Worm (Caenorhabditis elegans) whole organism, L1 larva: ENCODE data around the gene F17E9.3.
A peak's percentile ranks its signal among the peaks of the same experiment; 100 is the strongest.

ENCODE experiments used
- C04F5.9 ChIP-seq: sonication (generic microtip); optimal IDR thresholded peaks from 2 replicates; lab custom pipeline; 2016; ENCODE audit warnings: missing genetic modification characterization, missing compliant biosample characterization
- C16A3.4 ChIP-seq: fragments of 150-350 bp; optimal IDR thresholded peaks from 2 replicates; lab custom pipeline; 2014; ENCODE audit warnings: missing biosample characterization, missing genetic modification characterization
- C34B4.2 ChIP-seq: sonication (generic microtip); optimal IDR thresholded peaks from 2 replicates; lab custom pipeline; 2017; ENCODE audit warnings: mild to moderate bottlenecking, missing genetic modification characterization, missing compliant biosample characterization
- F16B12.6 ChIP-seq: fragments of 150-350 bp; optimal IDR thresholded peaks from 2 replicates; lab custom pipeline; 2014; ENCODE audit warnings: missing biosample characterization, missing genetic modification characterization
- Y116A8C.19 ChIP-seq: sonication (generic microtip); optimal IDR thresholded peaks from 2 replicates; lab custom pipeline; 2016; ENCODE audit warnings: missing compliant biosample characterization, missing genetic modification characterization, borderline replicate concordance
- alr-1 ChIP-seq: fragments of 200-800 bp; sonication (Bioruptor generic); optimal IDR thresholded peaks from 2 replicates; lab custom pipeline; 2018; ENCODE audit warnings: borderline replicate concordance, mild to moderate bottlenecking, missing genetic modification characterization, missing compliant biosample characterization
- ama-1 ChIP-seq: fragments of 150-350 bp; optimal IDR thresholded peaks from 2 replicates; lab custom pipeline; 2014
- blmp-1 ChIP-seq: fragments of 150-350 bp; optimal IDR thresholded peaks from 2 replicates; lab custom pipeline; 2014; ENCODE audit warnings: missing biosample characterization, missing genetic modification characterization
- ceh-8 ChIP-seq: fragments of 200-800 bp; sonication (Bioruptor generic); optimal IDR thresholded peaks from 2 replicates; lab custom pipeline; 2018; ENCODE audit warnings: mild to moderate bottlenecking, missing genetic modification characterization, moderate library complexity, missing compliant biosample characterization
- ceh-88 ChIP-seq: fragments of 200-800 bp; sonication (Bioruptor generic); IDR thresholded peaks from 2 replicates; pipeline ENCODE4 v1.3.6; 2022; ENCODE audit warnings: missing genetic modification characterization, missing compliant biosample characterization
- ces-1 ChIP-seq: fragments of 150-350 bp; optimal IDR thresholded peaks from 2 replicates; lab custom pipeline; 2014; ENCODE audit warnings: missing biosample characterization, missing genetic modification reagents, missing genetic modification characterization
- dsc-1 ChIP-seq: sonication (generic microtip); optimal IDR thresholded peaks from 2 replicates; lab custom pipeline; 2016; ENCODE audit warnings: mild to moderate bottlenecking, missing genetic modification characterization, missing compliant biosample characterization
- efl-1 ChIP-seq, 4 experiments: fragments of 150-350 bp; optimal IDR thresholded peaks in 3 of 4; peaks in 1 of 4; 1 replicate in 1 of 4; 2 replicates in 3 of 4; lab custom pipeline; 2014; ENCODE audit warnings: missing biosample characterization in 2 of 4, missing genetic modification characterization in 2 of 4, missing genetic modification reagents in 2 of 4
- egl-13 ChIP-seq: sonication (generic microtip); optimal IDR thresholded peaks from 2 replicates; lab custom pipeline; 2016; ENCODE audit warnings: missing genotype, missing genetic modification reagents, missing genetic modification characterization, missing compliant biosample characterization
- elt-2 ChIP-seq: sonication (generic microtip); optimal IDR thresholded peaks from 2 replicates; lab custom pipeline; 2016; ENCODE audit warnings: missing genetic modification characterization, mild to moderate bottlenecking, inconsistent platforms, missing compliant biosample characterization, missing genetic modification reagents
- elt-3 ChIP-seq, 6 experiments: fragments of 150-350 bp in 1 of 6; sonication (generic microtip); optimal IDR thresholded peaks; 2 replicates each; lab custom pipeline; 2017 to 2018; ENCODE audit warnings: missing biosample characterization in 6 of 6, missing genetic modification characterization in 6 of 6, inconsistent platforms in 1 of 6
- fkh-10 ChIP-seq: sonication (generic microtip); optimal IDR thresholded peaks from 2 replicates; lab custom pipeline; 2017; ENCODE audit warnings: missing biosample characterization, missing genetic modification reagents, missing genetic modification characterization
- fkh-8 ChIP-seq: sonication (generic microtip); optimal IDR thresholded peaks from 2 replicates; lab custom pipeline; 2016; ENCODE audit warnings: mild to moderate bottlenecking, missing genetic modification characterization, missing compliant biosample characterization
- hlh-4 ChIP-seq: sonication (generic microtip); optimal IDR thresholded peaks from 2 replicates; lab custom pipeline; 2016; ENCODE audit warnings: mild to moderate bottlenecking, missing genetic modification characterization, missing compliant biosample characterization
- hpl-2 ChIP-seq: fragments of 150-350 bp; optimal IDR thresholded peaks from 2 replicates; lab custom pipeline; 2014; ENCODE audit warnings: missing biosample characterization, missing genetic modification reagents, missing genetic modification characterization
- irx-1 ChIP-seq: sonication (generic microtip); optimal IDR thresholded peaks from 2 replicates; lab custom pipeline; 2016; ENCODE audit warnings: missing genetic modification characterization, missing compliant biosample characterization
- isw-1 ChIP-seq: fragments of 200-800 bp; sonication (Bioruptor generic); IDR thresholded peaks from 2 replicates; pipeline ENCODE4 v1.3.6; 2022; ENCODE audit warnings: missing genetic modification characterization, missing compliant biosample characterization
- lin-15B ChIP-seq: fragments of 150-350 bp; sonication (generic microtip); optimal IDR thresholded peaks from 3 replicates; lab custom pipeline; 2014; ENCODE audit warnings: missing biosample characterization, missing genetic modification characterization
- lin-35 ChIP-seq, 2 experiments: fragments of 150-350 bp; optimal IDR thresholded peaks; 2 replicates each; lab custom pipeline; 2014; ENCODE audit warnings: missing biosample characterization in 2 of 2, missing genetic modification characterization in 2 of 2, missing genetic modification reagents in 2 of 2
- lin-39 ChIP-seq: fragments of 150-350 bp; optimal IDR thresholded peaks from 2 replicates; lab custom pipeline; 2014; ENCODE audit warnings: missing biosample characterization, missing genetic modification reagents, missing genetic modification characterization
- lir-3 ChIP-seq: sonication (generic microtip); optimal IDR thresholded peaks from 2 replicates; lab custom pipeline; 2016; ENCODE audit warnings: mild to moderate bottlenecking, missing genetic modification characterization, moderate library complexity, missing compliant biosample characterization; ENCODE audit not compliant: poor library complexity
- mab-9 ChIP-seq: fragments of 200-800 bp; sonication (Bioruptor generic); IDR thresholded peaks from 2 replicates; pipeline ENCODE4 v1.3.6; 2022; ENCODE audit warnings: missing genetic modification reagents, missing genetic modification characterization, missing compliant biosample characterization
- mef-2 ChIP-seq: fragments of 150-350 bp; optimal IDR thresholded peaks from 2 replicates; lab custom pipeline; 2014; ENCODE audit warnings: missing biosample characterization, missing genetic modification characterization
- mep-1 ChIP-seq: fragments of 150-350 bp; optimal IDR thresholded peaks from 2 replicates; lab custom pipeline; 2014; ENCODE audit warnings: missing biosample characterization, missing genetic modification characterization
- nhr-11 ChIP-seq: fragments of 150-350 bp; optimal IDR thresholded peaks from 2 replicates; lab custom pipeline; 2014; ENCODE audit warnings: missing biosample characterization, missing genetic modification characterization
- nhr-12 ChIP-seq: sonication (generic microtip); optimal IDR thresholded peaks from 2 replicates; lab custom pipeline; 2017; ENCODE audit warnings: missing biosample characterization, missing genetic modification characterization
- nhr-19 ChIP-seq: fragments of 200-800 bp; sonication (Bioruptor generic); conservative IDR thresholded peaks from 2 replicates; pipeline ENCODE4 v1.3.6; 2022; ENCODE audit warnings: missing genetic modification characterization, missing compliant biosample characterization
- nhr-20 ChIP-seq: sonication (generic microtip); optimal IDR thresholded peaks from 2 replicates; lab custom pipeline; 2016; ENCODE audit warnings: mild to moderate bottlenecking, missing genetic modification characterization, missing compliant biosample characterization
- nhr-47 ChIP-seq: sonication (generic microtip); optimal IDR thresholded peaks from 2 replicates; lab custom pipeline; 2016; ENCODE audit warnings: mild to moderate bottlenecking, missing genetic modification characterization, moderate library complexity, missing compliant biosample characterization
- nhr-71 ChIP-seq: sonication (generic microtip); optimal IDR thresholded peaks from 2 replicates; lab custom pipeline; 2016; ENCODE audit warnings: mild to moderate bottlenecking, missing genetic modification characterization, moderate library complexity, missing compliant biosample characterization
- nhr-76 ChIP-seq: sonication (generic microtip); optimal IDR thresholded peaks from 2 replicates; lab custom pipeline; 2017; ENCODE audit warnings: missing biosample characterization, missing genetic modification characterization
- nhr-85 ChIP-seq: sonication (generic microtip); peaks from one replicate; lab custom pipeline; 2016; ENCODE audit warnings: missing genetic modification characterization, inconsistent platforms, missing compliant biosample characterization
- pag-3 ChIP-seq: sonication (generic microtip); optimal IDR thresholded peaks from 2 replicates; lab custom pipeline; 2017; ENCODE audit warnings: missing genetic modification characterization, mild to moderate bottlenecking, missing compliant biosample characterization, antibody characterized with exemption, borderline replicate concordance; ENCODE audit not compliant: insufficient read depth
- rnt-1 ChIP-seq: sonication (generic microtip); optimal IDR thresholded peaks from 2 replicates; lab custom pipeline; 2016; ENCODE audit warnings: mild to moderate bottlenecking, missing genetic modification characterization, moderate library complexity, missing compliant biosample characterization
- skn-1 ChIP-seq: fragments of 150-350 bp; optimal IDR thresholded peaks from 2 replicates; lab custom pipeline; 2014; ENCODE audit warnings: missing biosample characterization, missing genetic modification characterization
- snpc-4 ChIP-seq: fragments of 150-350 bp; optimal IDR thresholded peaks from 2 replicates; lab custom pipeline; 2014; ENCODE audit warnings: missing biosample characterization, missing genetic modification characterization
- snu-23 ChIP-seq: sonication (generic microtip); optimal IDR thresholded peaks from 2 replicates; lab custom pipeline; 2016; ENCODE audit warnings: missing genetic modification characterization, missing compliant biosample characterization
- sox-4 ChIP-seq: sonication (generic microtip); optimal IDR thresholded peaks from 2 replicates; lab custom pipeline; 2016; ENCODE audit warnings: missing genetic modification characterization, missing compliant biosample characterization
- sptf-1 ChIP-seq: fragments of 150-350 bp; optimal IDR thresholded peaks from 2 replicates; lab custom pipeline; 2014; ENCODE audit warnings: missing biosample characterization, missing genetic modification characterization
- tbx-2 ChIP-seq: sonication (generic microtip); optimal IDR thresholded peaks from 2 replicates; lab custom pipeline; 2016; ENCODE audit warnings: missing genetic modification characterization, missing compliant biosample characterization
- tlp-1 ChIP-seq: fragments of 150-350 bp; optimal IDR thresholded peaks from 2 replicates; lab custom pipeline; 2014; ENCODE audit warnings: missing biosample characterization, missing genetic modification characterization
- unc-130 ChIP-seq: fragments of 150-350 bp; optimal IDR thresholded peaks from 2 replicates; lab custom pipeline; 2017; ENCODE audit warnings: missing biosample characterization, missing genetic modification characterization, inconsistent platforms
- unc-30 ChIP-seq: sonication (generic microtip); optimal IDR thresholded peaks from 2 replicates; lab custom pipeline; 2017; ENCODE audit warnings: missing biosample characterization, missing genetic modification characterization
- unc-86 ChIP-seq: sonication (generic microtip); optimal IDR thresholded peaks from 2 replicates; lab custom pipeline; 2016; ENCODE audit warnings: missing genetic modification characterization, missing compliant biosample characterization
- vab-15 ChIP-seq: sonication (generic microtip); optimal IDR thresholded peaks from 2 replicates; lab custom pipeline; 2017; ENCODE audit warnings: missing genotype, mild to moderate bottlenecking, missing genetic modification characterization, missing compliant biosample characterization
- zip-4 ChIP-seq: fragments of 200-800 bp; sonication (Bioruptor generic); optimal IDR thresholded peaks from 2 replicates; lab custom pipeline; 2018; ENCODE audit warnings: mild to moderate bottlenecking, missing genetic modification characterization, moderate library complexity, missing compliant biosample characterization

The F17E9.3 gene

DNA sequence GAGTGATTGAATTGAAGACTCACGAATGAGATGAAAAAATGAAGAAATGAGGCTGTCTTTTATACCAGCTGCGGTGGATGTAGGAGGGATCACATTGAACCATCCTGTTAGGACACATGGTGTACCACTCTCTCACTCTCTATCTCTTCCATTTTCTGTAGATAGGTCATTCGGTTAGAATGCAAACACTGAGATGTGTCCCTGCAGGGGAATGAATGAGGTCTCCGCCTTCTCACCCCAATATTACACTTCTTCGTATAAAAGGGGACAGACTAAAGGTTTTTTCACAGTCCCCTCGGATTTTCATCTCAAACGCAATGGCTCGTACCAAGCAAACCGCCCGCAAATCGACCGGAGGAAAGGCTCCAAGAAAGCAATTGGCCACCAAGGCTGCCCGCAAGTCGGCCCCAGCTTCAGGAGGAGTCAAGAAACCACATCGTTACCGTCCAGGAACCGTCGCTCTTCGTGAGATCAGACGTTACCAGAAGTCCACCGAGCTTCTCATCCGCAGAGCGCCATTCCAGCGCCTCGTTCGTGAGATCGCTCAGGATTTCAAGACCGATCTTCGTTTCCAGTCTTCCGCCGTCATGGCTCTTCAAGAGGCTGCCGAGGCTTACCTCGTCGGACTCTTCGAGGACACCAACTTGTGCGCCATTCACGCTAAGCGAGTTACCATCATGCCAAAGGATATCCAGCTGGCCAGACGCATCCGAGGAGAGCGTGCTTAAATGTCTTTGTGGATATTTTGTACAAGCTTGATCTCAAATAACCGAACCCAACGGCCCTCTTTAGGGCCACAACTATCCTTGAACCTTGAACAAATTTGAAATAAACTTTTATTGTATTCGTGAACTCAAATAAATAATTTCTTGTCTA is 20.4 kb upstream of the F17E9.3 start, which contains the start of gene his-32 (continued):
- TF ChIP-seq C34B4.2 (tag; lab: Kevin White, UChicago) = no peak
- TF ChIP-seq nhr-20 (tag; lab: Kevin White, UChicago) = peak; percentile 59
- TF ChIP-seq ama-1 (lab: Kevin White, UChicago) = no peak
- TF ChIP-seq nhr-12 = no peak
- no peak for TF ChIP-seq egl-13 (tag; lab: Kevin White, UChicago)
- no peak for TF ChIP-seq alr-1
- no peak for TF ChIP-seq unc-130 (tag; lab: Kevin White, UChicago)
- TF ChIP-seq elt-2 (tag; lab: Kevin White, UChicago) = no peak
- TF ChIP-seq nhr-76 (tag; lab: Kevin White, UChicago) = no peak
- TF ChIP-seq unc-86 (tag; lab: Kevin White, UChicago) = peak; percentile 75
- TF ChIP-seq fkh-8 (tag; lab: Kevin White, UChicago) = no peak
- TF ChIP-seq skn-1 = no peak
- no peak for TF ChIP-seq hpl-2 (GFP tag; lab: Kevin White, UChicago)
- peak; percentile 61 for TF ChIP-seq C16A3.4 (tag; lab: Kevin White, UChicago)
- TF ChIP-seq lin-35 (GFP tag; optimal IDR thresholded peaks at IDR 0.05; lab: Kevin White, UChicago) = peak in 1 of 2 experiments; percentile 18
- TF ChIP-seq C04F5.9 (tag; lab: Kevin White, UChicago) = no peak
- TF ChIP-seq sox-4 (tag; lab: Kevin White, UChicago) = no peak
- TF ChIP-seq nhr-85 (tag; lab: Kevin White, UChicago) = peak; percentile 81
- peak; percentile 16; the same call in 1 of the 2 replicates for TF ChIP-seq nhr-19
- TF ChIP-seq nhr-11 = no peak
- TF ChIP-seq elt-3 (tag; optimal IDR thresholded peaks at IDR 0.05; lab: Kevin White, UChicago) = peak in 1 of 6 experiments; percentile 47
- TF ChIP-seq fkh-10 (GFP tag; lab: Kevin White, UChicago) = no peak
- TF ChIP-seq Y116A8C.19 = no peak
- no peak for TF ChIP-seq sptf-1 (tag; lab: Kevin White, UChicago)
- no peak for TF ChIP-seq pag-3 (tag; lab: Kevin White, UChicago)
- TF ChIP-seq hlh-4 = no peak
- TF ChIP-seq vab-15 (tag; lab: Kevin White, UChicago) = no peak
- peak; percentile 68 for TF ChIP-seq snu-23 (GFP tag; lab: Kevin White, UChicago)
- TF ChIP-seq rnt-1 (tag; lab: Kevin White, UChicago) = peak; percentile 58
- no peak for TF ChIP-seq zip-4 (GFP tag; lab: Kevin White, UChicago)
- no peak for TF ChIP-seq mab-9 (GFP tag; lab: Robert Waterston, UW)
- no peak for TF ChIP-seq dsc-1 (tag; lab: Kevin White, UChicago)
- TF ChIP-seq isw-1 = no peak
- peak; percentile 38 for TF ChIP-seq tbx-2 (tag; lab: Kevin White, UChicago)
- no peak for TF ChIP-seq tlp-1 (tag; lab: Kevin White, UChicago)
- TF ChIP-seq lin-15B = no peak
- no peak for TF ChIP-seq irx-1 (tag; lab: Kevin White, UChicago)
- peak; percentile 56 for TF ChIP-seq lir-3 (tag; lab: Kevin White, UChicago)
- TF ChIP-seq ceh-8 (GFP tag; lab: Kevin White, UChicago) = no peak
- no peak for TF ChIP-seq snpc-4 (tag; lab: Kevin White, UChicago)
- TF ChIP-seq nhr-71 (tag; lab: Kevin White, UChicago) = peak; percentile 69
- peak; percentile 62 for TF ChIP-seq nhr-47 (tag; lab: Kevin White, UChicago)
- no peak for TF ChIP-seq ceh-88 (GFP tag; lab: Robert Waterston, UW)
- TF ChIP-seq unc-30 = no peak
- no peak for TF ChIP-seq F16B12.6 (tag; lab: Kevin White, UChicago)
- TF ChIP-seq mep-1 = peak; percentile 80
- peak; percentile 74 for TF ChIP-seq lin-39 (tag; lab: Kevin White, UChicago)
- TF ChIP-seq efl-1 (optimal IDR thresholded peaks at IDR 0.05; lab: Kevin White, UChicago) = peak; percentile 18 to 43
- peak in 1 of 2 experiments; percentile 89 for TF ChIP-seq efl-1 (GFP tag; optimal IDR thresholded peaks at IDR 0.05 in 1 of 2; lab: Kevin White, UChicago)
- no peak for TF ChIP-seq ces-1 (GFP tag; lab: Kevin White, UChicago)
- no peak for TF ChIP-seq mef-2 (tag; lab: Kevin White, UChicago)
- peak; percentile 65 for TF ChIP-seq blmp-1
